Worm (Caenorhabditis elegans): ENCODE measurements around the gene cul-5.
A peak's percentile ranks its signal among the peaks of the same experiment; 100 is the strongest.

cul-5 gene

ce11 chrV:10206502-10206901, 27.2 kb downstream of the cul-5 start, which contains the start of gene rpc-25:
Gene rpc-25 (minus strand): TSS chrV:10206602.
- TF ChIP-seq ctbp-1 (GFP tag; IDR thresholded peaks at IDR 0.05): no peak

- TF ChIP-seq lin-1 (GFP tag; IDR thresholded peaks at IDR 0.05): no peak
- peak; percentile 35 for TF ChIP-seq duxl-1 (tag; optimal IDR thresholded peaks at IDR 0.05; ENCODE audit: poor library complexity)
- TF ChIP-seq F26F4.8 (GFP tag; conservative IDR thresholded peaks at IDR 0.05): no peak
These were observed 30.9 kb downstream of the cul-5 start, which contains the start of gene tftc-3 for ce11 chrV:10210244-10210643. Gene tftc-3 (minus strand): TSS chrV:10210344.

DNA sequence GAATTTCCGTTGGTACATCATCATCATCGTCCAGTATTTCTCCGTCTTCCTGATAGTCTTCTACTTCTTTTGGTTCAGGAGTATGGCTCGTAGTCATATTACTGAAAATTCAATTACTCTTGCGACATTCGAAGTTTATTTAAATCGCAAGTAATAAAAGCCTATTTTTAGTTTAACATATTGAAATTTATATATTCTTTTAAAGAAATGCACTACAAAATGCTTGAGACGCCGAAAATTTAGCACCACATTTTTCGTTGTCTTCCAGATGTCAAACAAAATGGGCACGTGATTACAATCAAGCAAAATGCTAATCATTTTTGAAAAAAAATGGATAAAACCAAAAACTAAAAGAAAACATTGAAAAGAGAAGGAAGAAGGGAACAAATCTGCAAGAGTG, 32.7 kb downstream of the cul-5 start, which contains the start of gene zhit-3:
zhit-3 (minus strand) TSS at position 101 of the 400 bp plus-strand sequence.
- TF ChIP-seq F44E2.7 (GFP tag; IDR thresholded peaks at IDR 0.05): no peak
- no peak for TF ChIP-seq lin-15B (tag; optimal IDR thresholded peaks at IDR 0.05)
- no peak for TF ChIP-seq zip-2 (tag; optimal IDR thresholded peaks at IDR 0.05)
- TF ChIP-seq jun-1 (tag; optimal IDR thresholded peaks at IDR 0.05): no peak
- TF ChIP-seq dmd-6 (GFP tag; IDR thresholded peaks at IDR 0.05): no peak
- TF ChIP-seq zip-11 (GFP tag; IDR thresholded peaks at IDR 0.05): no peak
- TF ChIP-seq nhr-10 (tag; optimal IDR thresholded peaks at IDR 0.05): no peak
- TF ChIP-seq daf-19 (GFP tag; conservative IDR thresholded peaks at IDR 0.05): no peak
- TF ChIP-seq T26A8.4 (GFP tag; IDR thresholded peaks at IDR 0.05): no peak
- TF ChIP-seq T20F7.1 (GFP tag; optimal IDR thresholded peaks at IDR 0.05): no peak
- TF ChIP-seq madf-9 (GFP tag; conservative IDR thresholded peaks at IDR 0.05): no peak
- no peak for TF ChIP-seq ceh-82 (tag; optimal IDR thresholded peaks at IDR 0.05)
- TF ChIP-seq F10B5.3 (tag; optimal IDR thresholded peaks at IDR 0.05): no peak
- TF ChIP-seq nhr-41 (GFP tag; IDR thresholded peaks at IDR 0.05): no peak
- TF ChIP-seq spr-1 (tag; optimal IDR thresholded peaks at IDR 0.05): no peak

- TF ChIP-seq unc-130 (GFP tag; optimal IDR thresholded peaks at IDR 0.05) (no peak), rbr-2 (tag; optimal IDR thresholded peaks at IDR 0.05) (no peak), vab-7 (GFP tag; IDR thresholded peaks at IDR 0.05) (no peak), ztf-11 (tag; optimal IDR thresholded peaks at IDR 0.05) (no peak), daf-12 (tag; optimal IDR thresholded peaks at IDR 0.05) (no peak), fkh-10 (GFP tag; optimal IDR thresholded peaks at IDR 0.05) (no peak)
These were observed 33.3 kb downstream of the cul-5 start, which contains the start of gene hpo-40 for ce11 chrV:10212627-10213026. Gene hpo-40 (plus strand): TSS chrV:10212927.

DNA sequence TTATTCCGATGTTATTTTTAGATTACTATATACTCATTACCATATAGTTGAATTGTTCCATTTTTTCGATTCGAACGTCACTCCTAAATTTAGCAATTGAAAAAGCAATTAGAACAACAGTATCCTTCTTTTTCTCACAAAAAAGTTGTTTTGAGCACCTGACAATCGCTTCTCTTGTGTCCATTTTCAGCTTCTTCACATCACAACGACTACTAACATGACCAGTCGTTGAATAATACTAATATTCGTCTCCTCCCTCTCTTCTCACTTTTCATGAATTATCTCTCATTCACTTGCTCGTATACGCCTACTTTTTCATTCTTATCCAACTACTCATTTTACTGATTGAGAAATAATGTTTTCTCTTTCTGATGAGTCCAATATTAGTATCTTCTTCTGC, 37.4 kb downstream of the cul-5 start, which contains the start of gene ZK856.14:
ZK856.14 (plus strand) TSS at position 301 of the 400 bp plus-strand sequence.
- TF ChIP-seq T26A8.4 (GFP tag; IDR thresholded peaks at IDR 0.05) (no peak), madf-5 (GFP tag; IDR thresholded peaks at IDR 0.05) (no peak)

- no peak for TF ChIP-seq nhr-237 (tag; optimal IDR thresholded peaks at IDR 0.05)
These were observed 41.3 kb downstream of the cul-5 start, which contains the start of gene C12D8.13 for ce11 chrV:10220605-10221004. Gene C12D8.13 (minus strand): TSS chrV:10220705.

- TF ChIP-seq tag-97 (GFP tag; IDR thresholded peaks at IDR 0.05): no peak
- no peak for TF ChIP-seq ceh-44 (GFP tag; IDR thresholded peaks at IDR 0.05)
- TF ChIP-seq ceh-20 (GFP tag; IDR thresholded peaks at IDR 0.05): no peak
- TF ChIP-seq R02D3.7 (tag; optimal IDR thresholded peaks at IDR 0.05): no peak
- no peak for TF ChIP-seq F44E2.7 (GFP tag; IDR thresholded peaks at IDR 0.05)
- no peak for TF ChIP-seq cey-2 (tag; optimal IDR thresholded peaks at IDR 0.05; ENCODE audit: borderline replicate concordance, insufficient read depth)
- no peak for TF ChIP-seq lim-7 (GFP tag; IDR thresholded peaks at IDR 0.05)
- no peak for TF ChIP-seq snpc-4 (tag; optimal IDR thresholded peaks at IDR 0.05)
- TF ChIP-seq zag-1 (tag; optimal IDR thresholded peaks at IDR 0.05): no peak
- no peak for TF ChIP-seq ctbp-1 (GFP tag; IDR thresholded peaks at IDR 0.05)
These were observed 42.0 kb downstream of the cul-5 start, which contains the start of the genes fipr-5 and fipr-9 for ce11 chrV:10221317-10221716. Gene fipr-5 (minus strand): TSS chrV:10221417. Gene fipr-9 (plus strand): TSS chrV:10221662.
